Fruit fly (Drosophila melanogaster) whole organism, embryonic: Measurements from ENCODE around the gene Rab39.

ENCODE experiments used
- Atf-2 ChIP-seq: fragments of 200-800 bp; sonication (Bioruptor generic); optimal IDR thresholded peaks from 2 replicates; lab custom pipeline; 2016; ENCODE audit warnings: missing biosample characterization, missing genetic modification characterization
- BEAF-32 ChIP-seq: fragments of 200-800 bp; sonication (Bioruptor generic); optimal IDR thresholded peaks from 3 replicates; lab custom pipeline; 2017; ENCODE audit warnings: missing biosample characterization, missing genetic modification characterization, mild to moderate bottlenecking, moderate library complexity, missing genetic modification reagents
- CG10209 ChIP-seq: fragments of 200-800 bp; sonication (Bioruptor generic); optimal IDR thresholded peaks from 3 replicates; lab custom pipeline; 2017; ENCODE audit warnings: missing biosample characterization, mild to moderate bottlenecking, missing genetic modification characterization, missing genetic modification reagents
- CG10565 ChIP-seq: fragments of 200-800 bp; sonication (Bioruptor generic); optimal IDR thresholded peaks from 3 replicates; lab custom pipeline; 2016; ENCODE audit warnings: missing biosample characterization, mild to moderate bottlenecking, missing genetic modification characterization
- CG12155 ChIP-seq: fragments of 200-800 bp; sonication (Bioruptor generic); optimal IDR thresholded peaks from 3 replicates; lab custom pipeline; 2016; ENCODE audit warnings: missing biosample characterization, missing genetic modification characterization
- CG17361 ChIP-seq: fragments of 200-800 bp; sonication (Bioruptor generic); IDR thresholded peaks from 3 replicates; pipeline ENCODE4 v1.3.6; 2022; ENCODE audit warnings: missing biosample characterization, missing genetic modification characterization
- CG18599 ChIP-seq: fragments of 200-800 bp; sonication (Bioruptor generic); optimal IDR thresholded peaks from 3 replicates; lab custom pipeline; 2017; ENCODE audit warnings: missing biosample characterization, missing genetic modification characterization, mild to moderate bottlenecking, moderate library complexity, missing genetic modification reagents
- CG2116 ChIP-seq: fragments of 200-800 bp; sonication (Bioruptor generic); optimal IDR thresholded peaks from 3 replicates; lab custom pipeline; 2018; ENCODE audit warnings: missing biosample characterization, mild to moderate bottlenecking, missing genetic modification characterization
- CG2875 ChIP-seq: fragments of 200-800 bp; sonication (Bioruptor generic); optimal IDR thresholded peaks from 2 replicates; lab custom pipeline; 2017; ENCODE audit warnings: missing biosample characterization, mild to moderate bottlenecking, missing genetic modification characterization, missing genetic modification reagents
- CG30403 ChIP-seq: fragments of 200-800 bp; sonication (Bioruptor generic); optimal IDR thresholded peaks from 3 replicates; lab custom pipeline; 2016; ENCODE audit warnings: missing biosample characterization, missing genetic modification characterization
- CG32772 ChIP-seq: fragments of 200-800 bp; sonication (Bioruptor generic); IDR thresholded peaks from 2 replicates; pipeline ENCODE4 v1.3.6; 2022; ENCODE audit warnings: missing biosample characterization, missing genetic modification characterization
- CG33213 ChIP-seq: fragments of 200-800 bp; sonication (Bioruptor generic); optimal IDR thresholded peaks from 3 replicates; lab custom pipeline; 2016; ENCODE audit warnings: missing biosample characterization, missing genetic modification characterization
- CG3838 ChIP-seq: fragments of 200-800 bp; sonication (Bioruptor generic); optimal IDR thresholded peaks from 3 replicates; lab custom pipeline; 2016; ENCODE audit warnings: missing biosample characterization, missing genetic modification characterization
- CG3995 ChIP-seq: fragments of 200-800 bp; sonication (Bioruptor generic); optimal IDR thresholded peaks from 3 replicates; lab custom pipeline; 2016; ENCODE audit warnings: missing biosample characterization, missing genetic modification characterization
- CG4820 ChIP-seq: fragments of 200-800 bp; sonication (Bioruptor generic); optimal IDR thresholded peaks from 3 replicates; lab custom pipeline; 2016; ENCODE audit warnings: missing biosample characterization, missing genetic modification characterization
- CG5245 ChIP-seq: fragments of 200-800 bp; sonication (Bioruptor generic); optimal IDR thresholded peaks from 3 replicates; lab custom pipeline; 2016; ENCODE audit warnings: missing biosample characterization, missing genetic modification characterization
- CG6683 ChIP-seq: fragments of 200-800 bp; sonication (Bioruptor generic); optimal IDR thresholded peaks from 2 replicates; lab custom pipeline; 2017; ENCODE audit warnings: missing biosample characterization, mild to moderate bottlenecking, missing genetic modification characterization, missing genetic modification reagents
- CG6689 ChIP-seq: fragments of 200-800 bp; sonication (Bioruptor generic); IDR thresholded peaks from 2 replicates; pipeline ENCODE4 v1.3.6; 2022; ENCODE audit warnings: missing biosample characterization, missing genetic modification characterization
- Chrac-16 ChIP-seq: fragments of 200-800 bp; sonication (Bioruptor generic); optimal IDR thresholded peaks from 3 replicates; lab custom pipeline; 2016; ENCODE audit warnings: missing biosample characterization, missing genetic modification characterization
- CrebB ChIP-seq: fragments of 200-800 bp; sonication (Bioruptor generic); optimal IDR thresholded peaks from 3 replicates; lab custom pipeline; 2018; ENCODE audit warnings: missing biosample characterization, mild to moderate bottlenecking, missing genetic modification characterization
- Doc3 ChIP-seq: fragments of 200-800 bp; sonication (Bioruptor generic); IDR thresholded peaks from 3 replicates; pipeline ENCODE4 v1.3.6; 2022; ENCODE audit warnings: missing biosample characterization, missing genetic modification characterization; ENCODE audit not compliant: partially characterized antibody
- E2f1 ChIP-seq: fragments of 200-800 bp; sonication (Bioruptor generic); IDR thresholded peaks from 2 replicates; pipeline ENCODE4 v1.3.6; 2022; ENCODE audit warnings: missing biosample characterization, missing genetic modification characterization
- Eip74EF ChIP-seq, 2 experiments: fragments of 200-800 bp in 1 of 2; fragments of >200 bp in 1 of 2; sonication (Bioruptor generic) in 1 of 2; optimal IDR thresholded peaks; 2 replicates each; lab custom pipeline; 2017 to 2019; ENCODE audit warnings: missing biosample characterization in 2 of 2, missing genetic modification characterization in 2 of 2, mild to moderate bottlenecking in 1 of 2, moderate library complexity in 1 of 2
- Ets97D ChIP-seq: fragments of 200-800 bp; sonication (Bioruptor generic); optimal IDR thresholded peaks from 3 replicates; lab custom pipeline; 2016; ENCODE audit warnings: missing biosample characterization, missing genetic modification characterization
- H2.0 ChIP-seq: fragments of 200-800 bp; sonication (Bioruptor generic); IDR thresholded peaks from 2 replicates; pipeline ENCODE4 v1.3.6; 2022; ENCODE audit warnings: missing biosample characterization, missing genetic modification characterization
- Hr51 ChIP-seq, 2 experiments: fragments of 200-800 bp; sonication (Bioruptor generic); optimal IDR thresholded peaks; 2 replicates in 1 of 2; 3 replicates in 1 of 2; lab custom pipeline; 2016 to 2018; ENCODE audit warnings: missing biosample characterization in 2 of 2, missing genetic modification characterization in 2 of 2, mild to moderate bottlenecking in 1 of 2, moderate library complexity in 1 of 2
- MESR4 ChIP-seq: fragments of 200-800 bp; sonication (Bioruptor generic); optimal IDR thresholded peaks from 2 replicates; lab custom pipeline; 2018; ENCODE audit warnings: missing biosample characterization, mild to moderate bottlenecking, missing genetic modification characterization, moderate library complexity
- Pdp1 ChIP-seq, 2 experiments: fragments of 200-800 bp; sonication (Bioruptor generic); optimal IDR thresholded peaks; 3 replicates each; lab custom pipeline; 2016; ENCODE audit warnings: missing biosample characterization in 2 of 2, missing genetic modification characterization in 2 of 2, mild to moderate bottlenecking in 1 of 2, moderate library complexity in 1 of 2
- Ptx1 ChIP-seq: fragments of 200-800 bp; sonication (Bioruptor generic); IDR thresholded peaks from 2 replicates; pipeline ENCODE4 v1.3.6; 2022; ENCODE audit warnings: missing biosample characterization, missing genetic modification characterization
- Six4 ChIP-seq: fragments of 200-800 bp; sonication (Bioruptor generic); optimal IDR thresholded peaks from 2 replicates; lab custom pipeline; 2016; ENCODE audit warnings: missing biosample characterization, missing genetic modification characterization
- Tbp ChIP-seq: fragments of >200 bp; optimal IDR thresholded peaks from 2 replicates; lab custom pipeline; 2018; ENCODE audit warnings: missing biosample characterization, missing genetic modification characterization
- Xbp1 ChIP-seq: fragments of 200-800 bp; sonication (Bioruptor generic); optimal IDR thresholded peaks from 3 replicates; lab custom pipeline; 2016; ENCODE audit warnings: missing biosample characterization, mild to moderate bottlenecking, missing genetic modification characterization
- ara ChIP-seq: fragments of 200-800 bp; sonication (Bioruptor generic); IDR thresholded peaks from 2 replicates; pipeline ENCODE4 v1.3.6; 2022; ENCODE audit warnings: missing biosample characterization, missing genetic modification characterization
- az2 ChIP-seq: fragments of 200-800 bp; sonication (Bioruptor generic); optimal IDR thresholded peaks from 3 replicates; lab custom pipeline; 2016; ENCODE audit warnings: missing biosample characterization, missing genetic modification characterization
- chn ChIP-seq: fragments of 200-800 bp; sonication (Bioruptor generic); optimal IDR thresholded peaks from 2 replicates; lab custom pipeline; 2016; ENCODE audit warnings: missing biosample characterization, missing genetic modification characterization
- corto ChIP-seq: fragments of 200-800 bp; sonication (Bioruptor generic); optimal IDR thresholded peaks from 2 replicates; lab custom pipeline; 2016; ENCODE audit warnings: missing biosample characterization, mild to moderate bottlenecking, missing genetic modification characterization, moderate library complexity
- crc ChIP-seq: fragments of 200-800 bp; sonication (Bioruptor generic); optimal IDR thresholded peaks from 2 replicates; lab custom pipeline; 2016; ENCODE audit warnings: missing biosample characterization, missing genetic modification characterization
- crp ChIP-seq, 2 experiments: fragments of 200-800 bp; sonication (Bioruptor generic); optimal IDR thresholded peaks; 2 replicates in 1 of 2; 3 replicates in 1 of 2; lab custom pipeline; 2017; ENCODE audit warnings: missing biosample characterization in 2 of 2, missing genetic modification characterization in 2 of 2, mild to moderate bottlenecking in 1 of 2, moderate library complexity in 1 of 2
- emc ChIP-seq: fragments of 200-800 bp; sonication (Bioruptor generic); optimal IDR thresholded peaks from 2 replicates; lab custom pipeline; 2016; ENCODE audit warnings: missing biosample characterization, missing genetic modification characterization
- ems ChIP-seq: fragments of 200-800 bp; sonication (Bioruptor generic); optimal IDR thresholded peaks from 3 replicates; lab custom pipeline; 2016; ENCODE audit warnings: missing biosample characterization, missing genetic modification characterization
- fd64A ChIP-seq: fragments of 200-800 bp; sonication (Bioruptor generic); optimal IDR thresholded peaks from 3 replicates; lab custom pipeline; 2018; ENCODE audit warnings: missing biosample characterization, mild to moderate bottlenecking, missing genetic modification characterization
- ftz-f1 ChIP-seq: fragments of 200-800 bp; sonication (Bioruptor generic); optimal IDR thresholded peaks from 2 replicates; lab custom pipeline; 2016; ENCODE audit warnings: missing biosample characterization, missing genetic modification characterization
- fu2 ChIP-seq: fragments of 200-800 bp; sonication (Bioruptor generic); optimal IDR thresholded peaks from 2 replicates; lab custom pipeline; 2016; ENCODE audit warnings: missing biosample characterization, missing genetic modification characterization
- hth ChIP-seq: fragments of >200 bp; optimal IDR thresholded peaks from 2 replicates; lab custom pipeline; 2017; ENCODE audit warnings: inconsistent platforms
- nmo ChIP-seq: fragments of 200-800 bp; sonication (Bioruptor generic); optimal IDR thresholded peaks from 2 replicates; lab custom pipeline; 2018; ENCODE audit warnings: missing biosample characterization, mild to moderate bottlenecking, missing genetic modification characterization, moderate library complexity
- repo ChIP-seq: fragments of 200-800 bp; sonication (Bioruptor generic); optimal IDR thresholded peaks from 2 replicates; lab custom pipeline; 2016; ENCODE audit warnings: missing biosample characterization, missing genetic modification characterization
- sr ChIP-seq: fragments of 200-800 bp; sonication (Bioruptor generic); IDR thresholded peaks from 3 replicates; pipeline ENCODE4 v1.3.6; 2022; ENCODE audit warnings: missing biosample characterization, missing genetic modification characterization
- stc ChIP-seq: fragments of 200-800 bp; sonication (Bioruptor generic); IDR thresholded peaks from 2 replicates; pipeline ENCODE4 v1.3.6; 2022; ENCODE audit warnings: missing biosample characterization, missing genetic modification characterization
- tll ChIP-seq, 2 experiments: fragments of 200-800 bp in 1 of 2; fragments of >200 bp in 1 of 2; sonication (Bioruptor generic) in 1 of 2; optimal IDR thresholded peaks; 2 replicates each; lab custom pipeline; 2017 to 2019; ENCODE audit warnings: missing biosample characterization in 2 of 2, missing genetic modification characterization in 2 of 2, mild to moderate bottlenecking in 1 of 2, moderate library complexity in 1 of 2
- unc-4 ChIP-seq: fragments of 200-800 bp; sonication (Bioruptor generic); IDR thresholded peaks from 2 replicates; pipeline ENCODE4 v1.3.6; 2022; ENCODE audit warnings: missing biosample characterization, missing genetic modification characterization; ENCODE audit not compliant: partially characterized antibody
- vvl ChIP-seq: fragments of 200-800 bp; sonication (Bioruptor generic); IDR thresholded peaks from 2 replicates; pipeline ENCODE4 v1.3.6; 2022; ENCODE audit warnings: missing biosample characterization, missing genetic modification characterization

The Rab39 gene

DNA sequence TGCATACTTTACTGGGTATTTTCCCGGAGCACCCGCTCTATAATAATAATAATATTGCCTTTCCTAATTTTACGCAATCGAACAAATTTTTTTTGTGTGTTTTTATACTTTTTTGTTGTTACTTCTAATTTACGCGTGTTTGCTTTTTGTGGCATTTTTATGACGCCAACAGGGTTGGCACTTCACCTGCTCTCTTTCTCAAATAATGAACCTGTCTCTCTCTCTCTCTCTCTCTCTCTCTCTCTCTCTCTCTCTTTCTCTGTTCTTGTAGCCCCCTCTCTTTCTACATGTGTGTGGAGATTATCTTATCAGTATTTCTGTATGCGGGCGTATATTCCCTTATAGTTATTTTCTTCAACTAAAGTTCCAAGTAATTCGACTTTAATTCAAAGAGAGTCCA, 44.0 kb upstream of the Rab39 start (continued):
- TF ChIP-seq Eip74EF (GFP tag; optimal IDR thresholded peaks at IDR 0.05; lab: Kevin White, UChicago) (no peak), stc (GFP tag; lab: Robert Waterston, UW) (peak; percentile 45; the same call in 1 of the 2 replicates), repo (peak; percentile 22), CG10209 (GFP tag; lab: Kevin White, UChicago) (peak; percentile 39), fd64A (peak; percentile 79), Chrac-16 (GFP tag; lab: Kevin White, UChicago) (no peak), CG5245 (GFP tag; lab: Kevin White, UChicago) (no peak), sr (no peak), unc-4 (GFP tag; lab: Robert Waterston, UW) (no peak), CG3995 (no peak), MESR4 (GFP tag; lab: Kevin White, UChicago) (no peak), E2f1 (no peak), CG30403 (no peak), crp (GFP tag; optimal IDR thresholded peaks at IDR 0.05; lab: Kevin White, UChicago) (no peak), CG2116 (GFP tag; lab: Kevin White, UChicago) (peak; percentile 10), nmo (GFP tag; lab: Kevin White, UChicago) (no peak), ara (GFP tag; lab: Robert Waterston, UW) (no peak), tll (GFP tag; optimal IDR thresholded peaks at IDR 0.05; lab: Kevin White, UChicago) (no peak), CG33213 (GFP tag; lab: Kevin White, UChicago) (peak; percentile 18), BEAF-32 (GFP tag; lab: Kevin White, UChicago) (no peak), CrebB (tag; lab: Kevin White, UChicago) (peak; percentile 75), ems (no peak), CG6683 (GFP tag; lab: Kevin White, UChicago) (peak; percentile 54), fu2 (GFP tag; lab: Kevin White, UChicago) (no peak), CG17361 (GFP tag; lab: Robert Waterston, UW) (0 out of 3 replicates have a peak, but pooled peaks have one; percentile 10), Xbp1 (GFP tag; lab: Kevin White, UChicago) (no peak), crc (GFP tag; lab: Kevin White, UChicago) (no peak), chn (GFP tag; lab: Kevin White, UChicago) (no peak), CG6689 (GFP tag; lab: Robert Waterston, UW) (no peak), CG32772 (GFP tag; lab: Robert Waterston, UW) (no peak), CG12155 (GFP tag; lab: Kevin White, UChicago) (peak; percentile 7), corto (GFP tag; lab: Kevin White, UChicago) (no peak), Hr51 (GFP tag; optimal IDR thresholded peaks at IDR 0.05; lab: Kevin White, UChicago) (no peak), hth (lab: Kevin White, UChicago) (no peak), CG2875 (peak; percentile 55), vvl (GFP tag; lab: Robert Waterston, UW) (peak; percentile 44; the same call in 1 of the 2 replicates), Six4 (GFP tag; lab: Kevin White, UChicago) (peak; percentile 22), CG10565 (GFP tag; lab: Kevin White, UChicago) (no peak), CG3838 (GFP tag; lab: Kevin White, UChicago) (peak; percentile 14), ftz-f1 (no peak), Ptx1 (GFP tag; lab: Robert Waterston, UW) (no peak), CG18599 (GFP tag; lab: Kevin White, UChicago) (no peak), Atf-2 (peak; percentile 20), emc (GFP tag; lab: Kevin White, UChicago) (no peak), Doc3 (GFP tag; lab: Robert Waterston, UW) (no peak), Ets97D (GFP tag; lab: Kevin White, UChicago) (no peak), az2 (no peak), Pdp1 (GFP tag; optimal IDR thresholded peaks at IDR 0.05; lab: Kevin White, UChicago) (peak in 1 of 2 experiments; percentile 81), CG4820 (GFP tag; lab: Kevin White, UChicago) (no peak), H2.0 (GFP tag; lab: Robert Waterston, UW) (no peak), Tbp (no peak)
